Worm (Caenorhabditis elegans): ENCODE measurements around the gene lin-25.

- TF ChIP-seq sdz-38 (tag; optimal IDR thresholded peaks at IDR 0.05) (no peak), ztf-26 (tag; optimal IDR thresholded peaks at IDR 0.05) (no peak), F55B11.4 (tag; optimal IDR thresholded peaks at IDR 0.05; ENCODE audit: borderline replicate concordance, insufficient read depth) (no peak), let-526 (GFP tag; IDR thresholded peaks at IDR 0.05) (no peak), snpc-4 (GFP tag; optimal IDR thresholded peaks at IDR 0.05) (no peak), snpc-4 (tag; optimal IDR thresholded peaks at IDR 0.05) (no peak), lir-1 (GFP tag; conservative IDR thresholded peaks at IDR 0.05) (no peak), lin-35 (GFP tag; optimal IDR thresholded peaks at IDR 0.05) (no peak), F57C9.4 (tag; optimal IDR thresholded peaks at IDR 0.05) (no peak), repo-1 (tag; optimal IDR thresholded peaks at IDR 0.05) (no peak), pha-4 (tag; optimal IDR thresholded peaks at IDR 0.05) (no peak), efl-1 (GFP tag; optimal IDR thresholded peaks at IDR 0.05) (no peak), nhr-120 (GFP tag; IDR thresholded peaks at IDR 0.05) (no peak)
Observed at ce11 chrV:12612118-12612517, 37.6 kb upstream of the lin-25 start, which contains the start of gene cyc-2.2.
